Worm (Caenorhabditis elegans) whole organism, L1 larva: ENCODE measurements around the gene blos-2.
A peak's percentile ranks its signal among the peaks of the same experiment; 100 is the strongest.

Source experiments
- C04F5.9 ChIP-seq: sonication (generic microtip); optimal IDR thresholded peaks from 2 replicates; lab custom pipeline; 2016; ENCODE audit warnings: missing genetic modification characterization, missing compliant biosample characterization
- C34B4.2 ChIP-seq: sonication (generic microtip); optimal IDR thresholded peaks from 2 replicates; lab custom pipeline; 2017; ENCODE audit warnings: mild to moderate bottlenecking, missing genetic modification characterization, missing compliant biosample characterization
- aha-1 ChIP-seq: fragments of 150-350 bp; optimal IDR thresholded peaks from 2 replicates; lab custom pipeline; 2014; ENCODE audit warnings: missing biosample characterization, missing genetic modification characterization
- alr-1 ChIP-seq: fragments of 200-800 bp; sonication (Bioruptor generic); optimal IDR thresholded peaks from 2 replicates; lab custom pipeline; 2018; ENCODE audit warnings: borderline replicate concordance, mild to moderate bottlenecking, missing genetic modification characterization, missing compliant biosample characterization
- aly-2 ChIP-seq: fragments of 150-350 bp; optimal IDR thresholded peaks from 2 replicates; lab custom pipeline; 2014; ENCODE audit warnings: missing biosample characterization, missing genetic modification characterization
- ceh-90 ChIP-seq: sonication (generic microtip); optimal IDR thresholded peaks from 2 replicates; lab custom pipeline; 2016; ENCODE audit warnings: missing genetic modification characterization, missing compliant biosample characterization
- egl-13 ChIP-seq: sonication (generic microtip); optimal IDR thresholded peaks from 2 replicates; lab custom pipeline; 2016; ENCODE audit warnings: missing genotype, missing genetic modification reagents, missing genetic modification characterization, missing compliant biosample characterization
- hlh-17 ChIP-seq: fragments of 200-800 bp; sonication (Bioruptor generic); optimal IDR thresholded peaks from 2 replicates; lab custom pipeline; 2018; ENCODE audit warnings: missing genetic modification characterization, mild to moderate bottlenecking, missing compliant biosample characterization, moderate library complexity, borderline replicate concordance
- irx-1 ChIP-seq: sonication (generic microtip); optimal IDR thresholded peaks from 2 replicates; lab custom pipeline; 2016; ENCODE audit warnings: missing genetic modification characterization, missing compliant biosample characterization
- jun-1 ChIP-seq: fragments of 150-350 bp; optimal IDR thresholded peaks from 2 replicates; lab custom pipeline; 2014; ENCODE audit warnings: missing biosample characterization, missing genetic modification reagents, missing genetic modification characterization
- lin-13 ChIP-seq: fragments of 150-350 bp; optimal IDR thresholded peaks from 2 replicates; lab custom pipeline; 2014; ENCODE audit warnings: missing biosample characterization, missing genetic modification reagents, missing genetic modification characterization
- lin-14 ChIP-seq: fragments of 200-800 bp; sonication (Bioruptor generic); optimal IDR thresholded peaks from 2 replicates; lab custom pipeline; 2018; ENCODE audit warnings: mild to moderate bottlenecking, missing genetic modification characterization, moderate library complexity, missing compliant biosample characterization
- mab-9 ChIP-seq: fragments of 200-800 bp; sonication (Bioruptor generic); IDR thresholded peaks from 2 replicates; pipeline ENCODE4 v1.3.6; 2022; ENCODE audit warnings: missing genetic modification reagents, missing genetic modification characterization, missing compliant biosample characterization
- mep-1 ChIP-seq: fragments of 150-350 bp; optimal IDR thresholded peaks from 2 replicates; lab custom pipeline; 2014; ENCODE audit warnings: missing biosample characterization, missing genetic modification characterization
- nhr-12 ChIP-seq: sonication (generic microtip); optimal IDR thresholded peaks from 2 replicates; lab custom pipeline; 2017; ENCODE audit warnings: missing biosample characterization, missing genetic modification characterization
- pag-3 ChIP-seq: sonication (generic microtip); optimal IDR thresholded peaks from 2 replicates; lab custom pipeline; 2017; ENCODE audit warnings: missing genetic modification characterization, mild to moderate bottlenecking, missing compliant biosample characterization, antibody characterized with exemption, borderline replicate concordance; ENCODE audit not compliant: insufficient read depth
- pax-3 ChIP-seq: fragments of 200-800 bp; sonication (Bioruptor generic); optimal IDR thresholded peaks from 2 replicates; lab custom pipeline; 2018; ENCODE audit warnings: mild to moderate bottlenecking, missing genetic modification characterization, moderate library complexity, missing compliant biosample characterization
- sptf-1 ChIP-seq: fragments of 150-350 bp; optimal IDR thresholded peaks from 2 replicates; lab custom pipeline; 2014; ENCODE audit warnings: missing biosample characterization, missing genetic modification characterization
- sup-37 ChIP-seq: fragments of 200-800 bp; sonication (Bioruptor generic); optimal IDR thresholded peaks from 2 replicates; lab custom pipeline; 2018; ENCODE audit warnings: mild to moderate bottlenecking, missing genetic modification characterization, missing compliant biosample characterization
- unc-98 ChIP-seq: fragments of 200-800 bp; sonication (Bioruptor generic); IDR thresholded peaks from 2 replicates; pipeline ENCODE4 v1.3.6; 2022; ENCODE audit warnings: missing genetic modification characterization, missing compliant biosample characterization
- vab-15 ChIP-seq: sonication (generic microtip); optimal IDR thresholded peaks from 2 replicates; lab custom pipeline; 2017; ENCODE audit warnings: missing genotype, mild to moderate bottlenecking, missing genetic modification characterization, missing compliant biosample characterization
- xbp-1 ChIP-seq: sonication (generic microtip); optimal IDR thresholded peaks from 2 replicates; lab custom pipeline; 2016; ENCODE audit warnings: missing genetic modification characterization, missing compliant biosample characterization
- zag-1 ChIP-seq: fragments of 150-350 bp; optimal IDR thresholded peaks from 2 replicates; lab custom pipeline; 2014; ENCODE audit warnings: missing biosample characterization, missing genetic modification characterization
- zip-4 ChIP-seq: fragments of 200-800 bp; sonication (Bioruptor generic); optimal IDR thresholded peaks from 2 replicates; lab custom pipeline; 2018; ENCODE audit warnings: mild to moderate bottlenecking, missing genetic modification characterization, moderate library complexity, missing compliant biosample characterization

The blos-2 gene

ce11 chrIV:6376473-6377115, 42.6 kb downstream of the blos-2 start, which contains the start of the genes hrpf-2 and bli-6 (continued):
- peak; percentile 74 for TF ChIP-seq xbp-1 (tag; lab: Kevin White, UChicago)
- TF ChIP-seq C04F5.9 (tag; lab: Kevin White, UChicago) = peak; percentile 53
- no peak for TF ChIP-seq aly-2 (tag; lab: Kevin White, UChicago)
- TF ChIP-seq irx-1 (tag; lab: Kevin White, UChicago) = peak; percentile 55
- no peak for TF ChIP-seq sup-37
- no peak for TF ChIP-seq alr-1 (tag; lab: Kevin White, UChicago)
- TF ChIP-seq sptf-1 (tag; lab: Kevin White, UChicago) = no peak
- peak; percentile 92 for TF ChIP-seq mep-1 (tag; lab: Kevin White, UChicago)
- peak; percentile 39 for TF ChIP-seq jun-1 (tag; lab: Kevin White, UChicago)
- TF ChIP-seq mab-9 (GFP tag; lab: Robert Waterston, UW) = no peak
- TF ChIP-seq pag-3 (tag; lab: Kevin White, UChicago) = no peak
- peak; percentile 54 for TF ChIP-seq egl-13 (tag; lab: Kevin White, UChicago)
- TF ChIP-seq, all 84 proteins: peak for 44

ce11 chrIV:6377335-6378069, 43.5 kb downstream of the blos-2 start:
- TF ChIP-seq C34B4.2 (tag; lab: Kevin White, UChicago) = no peak
- TF ChIP-seq nhr-12 (tag; lab: Kevin White, UChicago) = no peak
- TF ChIP-seq aly-2 (tag; lab: Kevin White, UChicago) = no peak

- TF ChIP-seq unc-98 = no peak
- TF ChIP-seq hlh-17 = no peak
- no peak for TF ChIP-seq lin-14 (GFP tag; lab: Kevin White, UChicago)
- TF ChIP-seq vab-15 = no peak
- no peak for TF ChIP-seq mab-9 (GFP tag; lab: Robert Waterston, UW)
- TF ChIP-seq aha-1 (tag; lab: Kevin White, UChicago) = no peak
These were observed 44.4 kb downstream of the blos-2 start for ce11 chrIV:6378398-6378797.

ce11 chrIV:6383970-6384369, 50.0 kb downstream of the blos-2 start, which contains the start of gene shl-1:
Gene shl-1, minus strand, starts transcription at chrIV:6384070.
- TF ChIP-seq zip-4 (GFP tag; lab: Kevin White, UChicago) (no peak), ceh-90 (tag; lab: Kevin White, UChicago) (no peak), zag-1 (tag; lab: Kevin White, UChicago) (no peak), pax-3 (tag; lab: Kevin White, UChicago) (no peak), lin-13 (GFP tag; lab: Kevin White, UChicago) (no peak)
